Worm (Caenorhabditis elegans) whole organism, early embryonic: ENCODE measurements around the gene nhr-192.

ENCODE experiments used
- F13C5.2 ChIP-seq: sonication (generic microtip); optimal IDR thresholded peaks from 2 replicates; lab custom pipeline; 2017; ENCODE audit warnings: mild to moderate bottlenecking, missing genetic modification characterization, inconsistent platforms, missing compliant biosample characterization
- ama-1 ChIP-seq: fragments of 150-350 bp; optimal IDR thresholded peaks from 2 replicates; lab custom pipeline; 2014
- ceh-13 ChIP-seq: fragments of 200-800 bp; sonication (Bioruptor generic); optimal IDR thresholded peaks from 2 replicates; lab custom pipeline; 2018; ENCODE audit warnings: mild to moderate bottlenecking, missing genetic modification characterization, missing compliant biosample characterization
- ets-7 ChIP-seq: sonication (generic microtip); optimal IDR thresholded peaks from 2 replicates; lab custom pipeline; 2016; ENCODE audit warnings: missing genotype, missing genetic modification characterization, missing compliant biosample characterization
- flt-1 ChIP-seq: fragments of 200-800 bp; sonication (Bioruptor generic); IDR thresholded peaks from 2 replicates; pipeline ENCODE4 v1.3.6; 2022; ENCODE audit warnings: missing genetic modification characterization, missing compliant biosample characterization
- hmbx-1 ChIP-seq: sonication (generic microtip); optimal IDR thresholded peaks from 2 replicates; lab custom pipeline; 2016; ENCODE audit warnings: mild to moderate bottlenecking, missing genetic modification characterization, missing compliant biosample characterization
- hmg-4 ChIP-seq: fragments of 200-800 bp; sonication (Bioruptor generic); optimal IDR thresholded peaks from 2 replicates; lab custom pipeline; 2018; ENCODE audit warnings: mild to moderate bottlenecking, missing genetic modification characterization, missing compliant biosample characterization
- hnd-1 ChIP-seq: sonication (generic microtip); optimal IDR thresholded peaks from 2 replicates; lab custom pipeline; 2016; ENCODE audit warnings: missing genetic modification characterization, missing compliant biosample characterization
- tbx-11 ChIP-seq: fragments of 200-800 bp; sonication (Bioruptor generic); IDR thresholded peaks from 2 replicates; pipeline ENCODE4 v1.3.6; 2022; ENCODE audit warnings: missing genetic modification characterization, missing compliant biosample characterization
- tbx-37 ChIP-seq: fragments of 200-800 bp; sonication (Bioruptor generic); conservative IDR thresholded peaks from 2 replicates; pipeline ENCODE4 v1.3.6; 2022; ENCODE audit warnings: missing genetic modification reagents, missing genetic modification characterization, missing compliant biosample characterization

- TF ChIP-seq tbx-37 (no peak), ama-1 (lab: Kevin White, UChicago) (no peak), flt-1 (GFP tag; lab: Robert Waterston, UW) (no peak), hmg-4 (GFP tag; lab: Kevin White, UChicago) (no peak), ets-7 (tag; lab: Kevin White, UChicago) (no peak), hmbx-1 (tag; lab: Kevin White, UChicago) (no peak), hnd-1 (no peak), ceh-13 (no peak), F13C5.2 (tag; lab: Kevin White, UChicago) (no peak), tbx-11 (GFP tag; lab: Robert Waterston, UW) (no peak)
These were observed 47.3 kb downstream of the nhr-192 start for ce11 chrV:10023062-10023536.
